Worm (Caenorhabditis elegans): Measurements from ENCODE around the gene bgnt-1.2.

DNA sequence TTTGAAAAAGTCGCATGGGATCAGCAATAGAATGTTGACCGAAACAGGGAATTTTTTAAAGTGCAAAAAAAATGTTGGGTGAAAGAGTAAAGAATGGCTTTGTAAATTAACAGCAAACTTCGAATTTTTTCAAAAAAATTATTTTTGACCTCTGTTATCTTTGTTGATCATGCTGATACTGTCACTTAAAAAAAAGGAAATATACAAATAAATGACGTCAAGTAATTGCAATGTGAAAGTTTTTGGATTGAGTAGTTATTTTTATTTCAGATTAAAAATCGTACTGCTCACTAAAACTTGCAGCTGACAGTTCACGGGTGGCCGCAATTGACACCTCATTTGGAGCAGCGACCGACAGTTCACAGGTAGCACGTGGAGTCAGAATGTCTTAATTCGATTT is 32.4 kb upstream of the bgnt-1.2 start, which contains the start of gene C45H4.13:
- TF ChIP-seq egl-27 (tag; optimal IDR thresholded peaks at IDR 0.05): no peak
- no peak for TF ChIP-seq nhr-10 (tag; optimal IDR thresholded peaks at IDR 0.05)
- no peak for TF ChIP-seq nhr-23 (tag; optimal IDR thresholded peaks at IDR 0.05)
- TF ChIP-seq ztf-11 (tag; optimal IDR thresholded peaks at IDR 0.05): no peak
- no peak for TF ChIP-seq blmp-1 (tag; optimal IDR thresholded peaks at IDR 0.05; ENCODE audit: insufficient read depth)
- no peak for TF ChIP-seq fos-1 (tag; optimal IDR thresholded peaks at IDR 0.05)
- TF ChIP-seq sem-4 (tag; optimal IDR thresholded peaks at IDR 0.05): no peak
- no peak for TF ChIP-seq unc-39 (tag; optimal IDR thresholded peaks at IDR 0.05)
